Worm (Caenorhabditis elegans) whole organism, mixed stage, embryonic: ENCODE data around the gene ZK856.11.
A peak's percentile ranks its signal among the peaks of the same experiment; 100 is the strongest.

Experiments
- M03D4.4 ChIP-seq: sonication (generic microtip); optimal IDR thresholded peaks from 2 replicates; lab custom pipeline; 2017; ENCODE audit warnings: mild to moderate bottlenecking, missing genetic modification characterization, missing compliant biosample characterization
- bed-3 ChIP-seq: fragments of 200-800 bp; sonication (Bioruptor generic); optimal IDR thresholded peaks from 3 replicates; lab custom pipeline; 2018; ENCODE audit warnings: mild to moderate bottlenecking, missing genetic modification characterization, moderate library complexity, missing compliant biosample characterization
- blmp-1 ChIP-seq: fragments of 150-350 bp; optimal IDR thresholded peaks from 2 replicates; lab custom pipeline; 2014; ENCODE audit warnings: missing biosample characterization, missing genetic modification characterization
- ceh-39 ChIP-seq: fragments of 150-350 bp; optimal IDR thresholded peaks from 2 replicates; lab custom pipeline; 2014; ENCODE audit warnings: missing biosample characterization, missing genetic modification characterization
- ceh-43 ChIP-seq: fragments of 200-800 bp; sonication (Bioruptor generic); optimal IDR thresholded peaks from 2 replicates; lab custom pipeline; 2018; ENCODE audit warnings: mild to moderate bottlenecking, missing genetic modification characterization, moderate library complexity, missing compliant biosample characterization
- ceh-83 ChIP-seq: fragments of 200-800 bp; sonication (Bioruptor generic); optimal IDR thresholded peaks from 2 replicates; lab custom pipeline; 2018; ENCODE audit warnings: mild to moderate bottlenecking, missing genetic modification characterization, missing compliant biosample characterization
- ces-1 ChIP-seq: fragments of 150-350 bp; optimal IDR thresholded peaks from 2 replicates; lab custom pipeline; 2014; ENCODE audit warnings: missing biosample characterization, missing genetic modification reagents, missing genetic modification characterization
- cnd-1 ChIP-seq: fragments of 200-800 bp; sonication (Bioruptor generic); optimal IDR thresholded peaks from 2 replicates; lab custom pipeline; 2018; ENCODE audit warnings: mild to moderate bottlenecking, missing genetic modification characterization, missing compliant biosample characterization
- drap-1 ChIP-seq: fragments of 200-800 bp; sonication (Bioruptor generic); optimal IDR thresholded peaks from 3 replicates; lab custom pipeline; 2018; ENCODE audit warnings: mild to moderate bottlenecking, missing genetic modification characterization, missing compliant biosample characterization
- elt-1 ChIP-seq: sonication (generic microtip); optimal IDR thresholded peaks from 2 replicates; lab custom pipeline; 2017; ENCODE audit warnings: missing genetic modification characterization, mild to moderate bottlenecking, missing compliant biosample characterization, antibody characterized with exemption, moderate library complexity, borderline replicate concordance; ENCODE audit not compliant: insufficient read depth
- elt-3 ChIP-seq: fragments of 150-350 bp; optimal IDR thresholded peaks from 2 replicates; lab custom pipeline; 2014; ENCODE audit warnings: missing biosample characterization, missing genetic modification characterization
- flh-1 ChIP-seq: fragments of 200-800 bp; sonication (Bioruptor generic); optimal IDR thresholded peaks from 2 replicates; lab custom pipeline; 2018; ENCODE audit warnings: mild to moderate bottlenecking, missing genetic modification characterization, moderate library complexity, missing compliant biosample characterization
- ham-2 ChIP-seq: fragments of 200-800 bp; sonication (Bioruptor generic); optimal IDR thresholded peaks from 2 replicates; lab custom pipeline; 2018; ENCODE audit warnings: mild to moderate bottlenecking, missing genetic modification characterization, missing compliant biosample characterization
- hlh-1 ChIP-seq: fragments of 150-350 bp; optimal IDR thresholded peaks from 2 replicates; lab custom pipeline; 2014; ENCODE audit warnings: missing biosample characterization, missing genetic modification reagents, missing genetic modification characterization
- lin-13 ChIP-seq: fragments of 150-350 bp; optimal IDR thresholded peaks from 2 replicates; lab custom pipeline; 2014; ENCODE audit warnings: missing biosample characterization, missing genetic modification characterization
- lin-32 ChIP-seq: fragments of 200-800 bp; sonication (Bioruptor generic); optimal IDR thresholded peaks from 2 replicates; lab custom pipeline; 2018; ENCODE audit warnings: mild to moderate bottlenecking, missing genetic modification characterization, missing compliant biosample characterization
- lsy-2 ChIP-seq: fragments of 150-350 bp; optimal IDR thresholded peaks from 2 replicates; lab custom pipeline; 2014; ENCODE audit warnings: missing biosample characterization, missing genetic modification characterization
- mab-5 ChIP-seq: fragments of 150-350 bp; optimal IDR thresholded peaks from 2 replicates; lab custom pipeline; 2014; ENCODE audit warnings: missing biosample characterization, missing genetic modification characterization
- mep-1 ChIP-seq: fragments of 150-350 bp; optimal IDR thresholded peaks from 2 replicates; lab custom pipeline; 2017; ENCODE audit warnings: missing biosample characterization, missing genetic modification reagents, missing genetic modification characterization, inconsistent platforms
- mls-2 ChIP-seq: sonication (generic microtip); optimal IDR thresholded peaks from 2 replicates; lab custom pipeline; 2016; ENCODE audit warnings: mild to moderate bottlenecking, missing genetic modification characterization, moderate library complexity, missing compliant biosample characterization
- nhr-12 ChIP-seq: fragments of 150-350 bp; optimal IDR thresholded peaks from 2 replicates; lab custom pipeline; 2014; ENCODE audit warnings: missing biosample characterization, missing genetic modification characterization
- nhr-2 ChIP-seq: fragments of 150-350 bp; optimal IDR thresholded peaks from 2 replicates; lab custom pipeline; 2014; ENCODE audit warnings: missing biosample characterization, missing genetic modification characterization
- nhr-237 ChIP-seq: fragments of 150-350 bp; optimal IDR thresholded peaks from 2 replicates; lab custom pipeline; 2014; ENCODE audit warnings: missing biosample characterization, missing genetic modification characterization
- nhr-76 ChIP-seq: sonication (generic microtip); optimal IDR thresholded peaks from 2 replicates; lab custom pipeline; 2017; ENCODE audit warnings: missing biosample characterization, missing genetic modification characterization
- sem-2 ChIP-seq: fragments of 200-800 bp; sonication (Bioruptor generic); optimal IDR thresholded peaks from 2 replicates; lab custom pipeline; 2018; ENCODE audit warnings: mild to moderate bottlenecking, missing genetic modification characterization, missing compliant biosample characterization
- snpc-4 ChIP-seq: fragments of 150-350 bp; optimal IDR thresholded peaks from 2 replicates; lab custom pipeline; 2014; ENCODE audit warnings: missing biosample characterization, missing genetic modification characterization
- sptf-1 ChIP-seq: sonication (generic microtip); optimal IDR thresholded peaks from 2 replicates; lab custom pipeline; 2017; ENCODE audit warnings: mild to moderate bottlenecking, missing genetic modification characterization, moderate library complexity, missing compliant biosample characterization
- tbx-8 ChIP-seq: fragments of 200-800 bp; sonication (Bioruptor generic); optimal IDR thresholded peaks from 2 replicates; lab custom pipeline; 2018; ENCODE audit warnings: mild to moderate bottlenecking, missing genetic modification characterization, moderate library complexity, missing compliant biosample characterization
- unc-120 ChIP-seq: sonication (generic microtip); optimal IDR thresholded peaks from 2 replicates; lab custom pipeline; 2017; ENCODE audit warnings: missing genetic modification characterization, missing compliant biosample characterization; ENCODE audit not compliant: poor library complexity, severe bottlenecking
- unc-39 ChIP-seq: fragments of 150-350 bp; optimal IDR thresholded peaks from 2 replicates; lab custom pipeline; 2014; ENCODE audit warnings: missing biosample characterization, missing genetic modification characterization
- unc-62 ChIP-seq: fragments of 150-350 bp; optimal IDR thresholded peaks from 2 replicates; lab custom pipeline; 2014; ENCODE audit warnings: missing biosample characterization, missing genetic modification reagents, missing genetic modification characterization
- zip-8 ChIP-seq: fragments of 150-350 bp; optimal IDR thresholded peaks from 2 replicates; lab custom pipeline; 2014; ENCODE audit warnings: missing biosample characterization, missing genetic modification characterization
- ztf-11 ChIP-seq: fragments of 150-350 bp; optimal IDR thresholded peaks from 2 replicates; lab custom pipeline; 2014; ENCODE audit warnings: missing biosample characterization, missing genetic modification characterization

The ZK856.11 gene

ce11 chrV:10183810-10184209 is 20.9 kb downstream of the ZK856.11 start:
- TF ChIP-seq blmp-1 (no peak), bed-3 (no peak), nhr-237 (no peak), ceh-43 (GFP tag; lab: Kevin White, UChicago) (no peak), sem-2 (GFP tag; lab: Kevin White, UChicago) (no peak), nhr-12 (tag; lab: Kevin White, UChicago) (no peak), cnd-1 (tag; lab: Kevin White, UChicago) (no peak), ceh-39 (tag; lab: Kevin White, UChicago) (no peak), mab-5 (tag; lab: Kevin White, UChicago) (no peak), hlh-1 (tag; lab: Kevin White, UChicago) (no peak), snpc-4 (tag; lab: Kevin White, UChicago) (no peak), mls-2 (tag; lab: Kevin White, UChicago) (no peak), lin-13 (tag; lab: Kevin White, UChicago) (no peak), unc-39 (tag; lab: Kevin White, UChicago) (no peak), mep-1 (tag; lab: Kevin White, UChicago) (no peak), M03D4.4 (tag; lab: Kevin White, UChicago) (no peak)

DNA sequence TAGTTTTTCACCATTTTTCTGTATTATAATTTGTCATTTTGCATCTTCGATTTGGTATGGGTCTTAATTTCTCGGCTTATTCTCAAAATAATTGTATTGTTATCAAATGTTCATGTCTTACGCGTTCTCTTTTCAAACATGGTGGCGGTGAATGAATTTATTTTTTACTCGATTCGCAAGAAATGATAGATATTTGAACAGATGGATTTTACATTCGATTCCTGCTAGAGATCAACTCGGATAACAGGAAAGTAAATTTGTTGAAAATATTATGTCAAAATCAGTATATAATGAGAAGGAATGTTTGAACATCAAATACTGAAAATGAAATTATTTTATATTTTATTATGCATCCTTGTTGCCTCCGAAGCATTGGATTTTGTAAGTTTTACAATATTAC is 21.8 kb downstream of the ZK856.11 start, which contains the start of gene ZK856.4:
ZK856.4 (plus strand) TSS at position 301 of the 400 bp plus-strand sequence.
- TF ChIP-seq ham-2 (GFP tag; lab: Kevin White, UChicago): no peak
- TF ChIP-seq lsy-2 (tag; lab: Kevin White, UChicago): no peak

ce11 chrV:10179235-10179634 is 25.5 kb downstream of the ZK856.11 start, which contains the start of gene cul-5:
TSS of gene cul-5 (plus strand) at chrV:10179535.
- TF ChIP-seq nhr-12 (tag; lab: Kevin White, UChicago): no peak
- TF ChIP-seq drap-1 (GFP tag; lab: Kevin White, UChicago): no peak
- TF ChIP-seq unc-120: no peak
- no peak for TF ChIP-seq elt-1 (tag; lab: Kevin White, UChicago)
- TF ChIP-seq flh-1 (GFP tag; lab: Kevin White, UChicago): no peak
- no peak for TF ChIP-seq elt-3
- no peak for TF ChIP-seq unc-62 (GFP tag; lab: Kevin White, UChicago)
- TF ChIP-seq lsy-2 (tag; lab: Kevin White, UChicago): no peak
- no peak for TF ChIP-seq ceh-39 (tag; lab: Kevin White, UChicago)
- no peak for TF ChIP-seq sptf-1 (tag; lab: Kevin White, UChicago)
- TF ChIP-seq ceh-83 (GFP tag; lab: Kevin White, UChicago): no peak
- no peak for TF ChIP-seq ces-1 (GFP tag; lab: Kevin White, UChicago)
- no peak for TF ChIP-seq ham-2 (GFP tag; lab: Kevin White, UChicago)
- TF ChIP-seq zip-8 (tag; lab: Kevin White, UChicago): no peak
- no peak for TF ChIP-seq mls-2 (tag; lab: Kevin White, UChicago)
- no peak for TF ChIP-seq M03D4.4 (tag; lab: Kevin White, UChicago)
- no peak for TF ChIP-seq sem-2 (GFP tag; lab: Kevin White, UChicago)
- TF ChIP-seq nhr-76: no peak
- no peak for TF ChIP-seq tbx-8

DNA sequence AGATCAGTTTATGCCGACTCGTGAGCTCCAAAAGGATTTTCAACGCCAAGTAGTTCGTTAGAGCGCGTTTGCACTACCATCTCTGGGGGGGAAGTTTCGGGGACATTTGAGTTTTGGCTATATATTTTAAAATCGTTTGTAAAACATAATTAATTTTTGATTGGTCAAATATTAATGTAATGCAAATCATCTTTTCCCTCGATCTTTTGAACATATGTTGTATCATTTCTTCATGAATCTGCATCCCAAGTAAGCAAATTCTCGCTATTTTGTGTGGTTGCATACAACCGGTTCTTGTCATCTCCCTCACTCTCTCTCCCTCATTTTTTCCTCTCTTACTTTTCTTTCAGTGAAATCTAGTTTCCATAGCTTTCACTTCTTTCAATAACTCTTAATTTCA is 26.6 kb downstream of the ZK856.11 start:
- TF ChIP-seq sem-2 (GFP tag; lab: Kevin White, UChicago) (no peak), mls-2 (tag; lab: Kevin White, UChicago) (no peak), ceh-39 (tag; lab: Kevin White, UChicago) (peak; percentile 0), unc-120 (peak; percentile 67), nhr-12 (tag; lab: Kevin White, UChicago) (no peak), mep-1 (tag; lab: Kevin White, UChicago) (peak; percentile 62), lsy-2 (tag; lab: Kevin White, UChicago) (peak; percentile 30), lin-13 (tag; lab: Kevin White, UChicago) (peak; percentile 40), sptf-1 (tag; lab: Kevin White, UChicago) (peak; percentile 48), nhr-237 (peak; percentile 61), ces-1 (GFP tag; lab: Kevin White, UChicago) (peak; percentile 19), blmp-1 (peak; percentile 86), elt-3 (no peak), bed-3 (no peak), drap-1 (GFP tag; lab: Kevin White, UChicago) (no peak)

ce11 chrV:10174632-10175075 is 30.1 kb downstream of the ZK856.11 start:
- TF ChIP-seq flh-1 (GFP tag; lab: Kevin White, UChicago) (no peak), M03D4.4 (tag; lab: Kevin White, UChicago) (no peak), sptf-1 (tag; lab: Kevin White, UChicago) (no peak), ztf-11 (tag; lab: Kevin White, UChicago) (no peak), ceh-83 (GFP tag; lab: Kevin White, UChicago) (no peak), ceh-43 (GFP tag; lab: Kevin White, UChicago) (no peak), nhr-237 (no peak), elt-1 (tag; lab: Kevin White, UChicago) (no peak), zip-8 (tag; lab: Kevin White, UChicago) (no peak), ham-2 (GFP tag; lab: Kevin White, UChicago) (no peak), lin-32 (GFP tag; lab: Kevin White, UChicago) (no peak), unc-39 (tag; lab: Kevin White, UChicago) (no peak), mls-2 (tag; lab: Kevin White, UChicago) (peak; percentile 69), elt-3 (no peak), sem-2 (GFP tag; lab: Kevin White, UChicago) (no peak), drap-1 (GFP tag; lab: Kevin White, UChicago) (no peak), ces-1 (GFP tag; lab: Kevin White, UChicago) (peak; percentile 90), unc-62 (GFP tag; lab: Kevin White, UChicago) (peak; percentile 12), mep-1 (tag; lab: Kevin White, UChicago) (no peak), nhr-2 (no peak), nhr-76 (no peak), lsy-2 (tag; lab: Kevin White, UChicago) (no peak)
